Worm (Caenorhabditis elegans): ENCODE results near the gene Y43F4A.1.

DNA sequence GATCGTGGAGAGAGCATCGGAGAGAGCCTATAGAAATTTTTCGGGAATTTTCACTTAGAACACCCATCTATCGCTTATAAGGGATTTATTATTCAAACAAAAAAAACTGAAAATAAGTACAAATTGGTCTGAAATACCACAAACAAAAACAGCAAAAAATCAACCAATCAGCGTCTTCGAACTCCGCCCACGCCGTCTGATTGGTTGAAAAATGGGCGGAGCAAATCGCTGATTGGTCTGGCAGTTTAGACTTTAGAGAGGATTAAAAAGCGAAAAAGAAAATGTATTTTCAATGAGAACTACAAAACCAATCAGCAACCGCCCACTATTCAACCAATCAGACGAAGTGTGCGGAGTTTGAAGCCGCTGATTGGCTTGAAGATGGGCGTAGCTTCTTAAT is 21.8 kb upstream of the Y43F4A.1 start:
- TF ChIP-seq snpc-4 (tag; optimal IDR thresholded peaks at IDR 0.05) (no peak), lin-13 (tag; optimal IDR thresholded peaks at IDR 0.05) (no peak), flh-1 (GFP tag; optimal IDR thresholded peaks at IDR 0.05) (no peak), ztf-11 (tag; optimal IDR thresholded peaks at IDR 0.05) (no peak), nhr-237 (tag; optimal IDR thresholded peaks at IDR 0.05) (no peak), nhr-12 (tag; optimal IDR thresholded peaks at IDR 0.05) (no peak), lsy-2 (tag; optimal IDR thresholded peaks at IDR 0.05) (no peak), nhr-28 (tag; optimal IDR thresholded peaks at IDR 0.05) (no peak), tbx-8 (GFP tag; optimal IDR thresholded peaks at IDR 0.05) (no peak), pha-4 (tag; optimal IDR thresholded peaks at IDR 0.05) (no peak), unc-62 (GFP tag; optimal IDR thresholded peaks at IDR 0.05) (no peak), elt-3 (tag; optimal IDR thresholded peaks at IDR 0.05) (no peak)
